Worm (Caenorhabditis elegans) whole organism, midembryonic: ENCODE data around the gene dnj-16.

Experiments
- tab-1 ChIP-seq: fragments of 200-800 bp; sonication (Bioruptor generic); IDR thresholded peaks from 2 replicates; pipeline ENCODE4 v1.3.6; 2022; ENCODE audit warnings: missing genetic modification characterization, missing compliant biosample characterization
- ztf-23 ChIP-seq: fragments of 200-800 bp; sonication (Bioruptor generic); IDR thresholded peaks from 2 replicates; pipeline ENCODE4 v1.3.6; 2022; ENCODE audit warnings: missing genetic modification reagents, missing genetic modification characterization, missing compliant biosample characterization

DNA sequence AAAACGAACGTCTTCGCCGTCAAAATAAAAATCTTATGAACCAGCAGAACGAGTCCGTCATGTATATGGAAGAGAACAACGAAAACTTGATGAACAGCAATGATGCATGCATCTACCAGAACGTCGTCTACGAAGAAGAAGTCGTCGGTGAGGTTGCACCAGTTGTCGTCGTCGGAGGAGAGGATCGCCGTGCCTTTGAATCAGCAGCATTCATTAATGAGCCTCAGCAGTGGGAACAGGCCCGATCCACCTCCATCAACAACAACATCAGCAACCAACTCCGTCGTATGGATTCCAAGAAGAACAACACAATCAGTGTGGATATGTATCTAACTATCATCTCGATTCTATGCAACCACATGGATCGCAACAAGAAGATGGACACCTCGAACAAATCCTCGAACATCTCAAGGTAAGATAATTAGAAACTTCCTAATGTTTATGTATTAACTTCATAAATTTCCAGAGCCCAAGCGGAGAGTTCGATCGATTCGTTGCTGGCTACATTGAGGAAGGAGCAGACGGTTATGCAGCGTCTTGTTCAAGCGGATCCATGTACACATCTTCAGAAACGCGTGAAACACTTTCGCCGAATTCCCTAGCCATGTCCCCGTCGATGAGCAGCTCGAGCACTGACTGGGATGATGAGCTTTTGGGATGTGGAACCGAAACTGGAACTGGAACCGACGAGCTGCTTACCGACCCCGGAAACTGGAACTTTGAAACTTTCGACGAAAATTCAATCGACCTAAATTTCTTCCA, 3.6 kb downstream of the dnj-16 start:
- TF ChIP-seq ztf-23 (no peak), tab-1 (GFP tag; lab: Robert Waterston, UW) (no peak)
